Fruit fly (Drosophila melanogaster): ENCODE data around the gene Jasper.

Jasper gene

DNA sequence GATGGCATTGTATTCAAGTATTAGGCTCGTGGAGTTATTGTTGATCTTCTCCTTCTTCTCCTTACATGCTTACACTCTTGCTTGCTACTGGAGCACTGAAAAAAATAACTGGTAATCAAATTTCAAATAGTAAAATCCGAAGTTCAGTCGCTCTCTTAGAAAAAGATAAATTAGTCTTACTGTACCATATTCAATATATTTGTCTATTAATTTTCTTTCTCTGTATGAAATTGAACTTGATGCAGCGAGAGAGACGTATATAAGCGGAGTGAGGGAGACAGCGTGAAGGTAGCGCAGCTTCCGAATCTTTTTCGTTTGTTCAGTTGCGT is 8.8 kb downstream of the Jasper start (continued):
- peak; percentile 30 for TF ChIP-seq HLH54F (GFP tag; optimal IDR thresholded peaks at IDR 0.05)
- TF ChIP-seq sc (optimal IDR thresholded peaks at IDR 0.05), result no peak
- peak; percentile 53 for TF ChIP-seq sc (GFP tag; optimal IDR thresholded peaks at IDR 0.05)
- peak; percentile 78 for TF ChIP-seq dimm (GFP tag; IDR thresholded peaks at IDR 0.05)
- TF ChIP-seq crc (GFP tag; optimal IDR thresholded peaks at IDR 0.05), result peak; percentile 82
- no peak for TF ChIP-seq cg (GFP tag; optimal IDR thresholded peaks at IDR 0.05)
- peak; percentile 86 for TF ChIP-seq kah (GFP tag; optimal IDR thresholded peaks at IDR 0.05)
- TF ChIP-seq ken (GFP tag; IDR thresholded peaks at IDR 0.05), result peak; percentile 93
- peak; percentile 92 for TF ChIP-seq B-H1 (GFP tag; IDR thresholded peaks at IDR 0.05)
- peak; percentile 92 for TF ChIP-seq gsb-n (tag; optimal IDR thresholded peaks at IDR 0.05)
- TF ChIP-seq mam (GFP tag; optimal IDR thresholded peaks at IDR 0.05), result peak; percentile 87
- TF ChIP-seq rib (GFP tag; IDR thresholded peaks at IDR 0.05), result peak; percentile 62; the same call in 1 of the 2 replicates
- peak; percentile 71 for TF ChIP-seq CG31224 (GFP tag; IDR thresholded peaks at IDR 0.05)
- TF ChIP-seq ac (GFP tag; optimal IDR thresholded peaks at IDR 0.05), result no peak
- TF ChIP-seq CG14667 (GFP tag; IDR thresholded peaks at IDR 0.05), result peak; percentile 88
- no peak for TF ChIP-seq gfzf (GFP tag; optimal IDR thresholded peaks at IDR 0.05)
- TF ChIP-seq bigmax (GFP tag; optimal IDR thresholded peaks at IDR 0.05), result peak; percentile 2
- peak; percentile 61 for TF ChIP-seq wek (GFP tag; optimal IDR thresholded peaks at IDR 0.05)
- TF ChIP-seq pnt (GFP tag; optimal IDR thresholded peaks at IDR 0.05), result peak; percentile 89
- TF ChIP-seq twi (tag; optimal IDR thresholded peaks at IDR 0.05), result no peak
- TF ChIP-seq Xbp1 (GFP tag; optimal IDR thresholded peaks at IDR 0.05), result peak; percentile 79
- peak; percentile 69 for TF ChIP-seq tio (GFP tag; optimal IDR thresholded peaks at IDR 0.05)
- peak; percentile 55 for TF ChIP-seq corto (GFP tag; optimal IDR thresholded peaks at IDR 0.05)
- no peak for TF ChIP-seq CG3995 (GFP tag; optimal IDR thresholded peaks at IDR 0.05)
- TF ChIP-seq fd3F (GFP tag; optimal IDR thresholded peaks at IDR 0.05), result peak; percentile 52
- TF ChIP-seq otp (GFP tag; IDR thresholded peaks at IDR 0.05), result peak; percentile 93
- TF ChIP-seq CG4360 (GFP tag; IDR thresholded peaks at IDR 0.05), result peak; percentile 6; the same call in 1 of the 2 replicates
- peak; percentile 2 for TF ChIP-seq odd (GFP tag; optimal IDR thresholded peaks at IDR 0.05)
- TF ChIP-seq CG15269 (tag; optimal IDR thresholded peaks at IDR 0.05), result peak; percentile 78
- TF ChIP-seq HmgZ (tag; optimal IDR thresholded peaks at IDR 0.05), result peak; percentile 36
- peak; percentile 83 for TF ChIP-seq Gug (GFP tag; IDR thresholded peaks at IDR 0.05)
- peak; percentile 73 for TF ChIP-seq aop (GFP tag; IDR thresholded peaks at IDR 0.05)
- TF ChIP-seq Mad (GFP tag; optimal IDR thresholded peaks at IDR 0.05), result peak; percentile 50
- peak; percentile 33 for TF ChIP-seq CG10565 (GFP tag; optimal IDR thresholded peaks at IDR 0.05)
- TF ChIP-seq CG13424 (tag; optimal IDR thresholded peaks at IDR 0.05), result peak; percentile 79
- peak; percentile 27 for TF ChIP-seq CG18619 (GFP tag; optimal IDR thresholded peaks at IDR 0.05)
- peak; percentile 83 for TF ChIP-seq dati (GFP tag; IDR thresholded peaks at IDR 0.05)
- no peak for TF ChIP-seq Hr39 (optimal IDR thresholded peaks at IDR 0.05)
- TF ChIP-seq CrebB (tag; optimal IDR thresholded peaks at IDR 0.05), result no peak
- peak; percentile 83 for TF ChIP-seq croc (GFP tag; conservative IDR thresholded peaks at IDR 0.05)
- peak; percentile 88 for TF ChIP-seq gcm (GFP tag; optimal IDR thresholded peaks at IDR 0.05)
- no peak for TF ChIP-seq sd (tag; optimal IDR thresholded peaks at IDR 0.05)
- TF ChIP-seq dm (GFP tag; optimal IDR thresholded peaks at IDR 0.05), result peak; percentile 42
- TF ChIP-seq CG3065 (GFP tag; optimal IDR thresholded peaks at IDR 0.05), result peak; percentile 28
- TF ChIP-seq vfl (GFP tag; optimal IDR thresholded peaks at IDR 0.05), result peak; percentile 47
- TF ChIP-seq CoRest (tag; optimal IDR thresholded peaks at IDR 0.05), result peak; percentile 70
- peak; percentile 94 for TF ChIP-seq CG10979 (tag; optimal IDR thresholded peaks at IDR 0.05)
- TF ChIP-seq da (GFP tag; optimal IDR thresholded peaks at IDR 0.05), result no peak
- TF ChIP-seq tx (GFP tag; optimal IDR thresholded peaks at IDR 0.05), result peak; percentile 70
- TF ChIP-seq stwl (tag; optimal IDR thresholded peaks at IDR 0.05), result peak; percentile 20
- TF ChIP-seq CG15696 (tag; optimal IDR thresholded peaks at IDR 0.05), result peak; percentile 43
- peak; percentile 52 for TF ChIP-seq Sry-δ (GFP tag; optimal IDR thresholded peaks at IDR 0.05)
- peak; percentile 84 for TF ChIP-seq wor (GFP tag; IDR thresholded peaks at IDR 0.05)
